Worm (Caenorhabditis elegans) whole organism, L4 larva: ENCODE results near the gene srd-30.
A peak's percentile ranks its signal among the peaks of the same experiment; 100 is the strongest.

Experiments used
- D1046.2 ChIP-seq: fragments of 200-800 bp; sonication (Bioruptor generic); IDR thresholded peaks from 2 replicates; pipeline ENCODE4 v1.3.6; 2022; ENCODE audit warnings: missing genetic modification characterization, missing compliant biosample characterization
- F10B5.3 ChIP-seq: sonication (generic microtip); optimal IDR thresholded peaks from 2 replicates; lab custom pipeline; 2016; ENCODE audit warnings: mild to moderate bottlenecking, missing genetic modification characterization, missing compliant biosample characterization
- F37D6.2 ChIP-seq: sonication (generic microtip); optimal IDR thresholded peaks from 2 replicates; lab custom pipeline; 2016; ENCODE audit warnings: mild to moderate bottlenecking, missing genetic modification characterization, missing compliant biosample characterization
- R02D3.7 ChIP-seq: fragments of 150-350 bp; sonication (generic microtip); optimal IDR thresholded peaks from 3 replicates; lab custom pipeline; 2014; ENCODE audit warnings: missing biosample characterization, missing genetic modification characterization
- T20F7.1 ChIP-seq: fragments of 200-800 bp; sonication (Bioruptor generic); optimal IDR thresholded peaks from 2 replicates; lab custom pipeline; 2018; ENCODE audit warnings: mild to moderate bottlenecking, missing genetic modification characterization, missing compliant biosample characterization
- T26A8.4 ChIP-seq: fragments of 200-800 bp; sonication (Bioruptor generic); IDR thresholded peaks from 2 replicates; pipeline ENCODE4 v1.3.6; 2022; ENCODE audit warnings: missing genetic modification characterization, missing compliant biosample characterization
- Y105C5A.15 ChIP-seq: fragments of 200-800 bp; sonication (Bioruptor generic); IDR thresholded peaks from 2 replicates; pipeline ENCODE4 v1.3.6; 2022; ENCODE audit warnings: missing genetic modification characterization, missing compliant biosample characterization
- aha-1 ChIP-seq: fragments of 150-350 bp; peaks from one replicate; lab custom pipeline; 2014; ENCODE audit warnings: missing biosample characterization, missing genetic modification characterization
- ceh-20 ChIP-seq: fragments of 200-800 bp; sonication (Bioruptor generic); IDR thresholded peaks from 2 replicates; pipeline ENCODE4 v1.3.6; 2022; ENCODE audit warnings: missing genetic modification reagents, missing genetic modification characterization, missing compliant biosample characterization
- ceh-28 ChIP-seq: fragments of 150-350 bp; optimal IDR thresholded peaks from 2 replicates; lab custom pipeline; 2014; ENCODE audit warnings: missing biosample characterization, missing genetic modification reagents, missing genetic modification characterization
- ceh-44 ChIP-seq: fragments of 200-800 bp; sonication (Bioruptor generic); IDR thresholded peaks from 2 replicates; pipeline ENCODE4 v1.3.6; 2022; ENCODE audit warnings: missing genetic modification reagents, missing genetic modification characterization, missing compliant biosample characterization
- daf-12 ChIP-seq: fragments of 150-350 bp; optimal IDR thresholded peaks from 2 replicates; lab custom pipeline; 2014; ENCODE audit warnings: missing biosample characterization, missing genetic modification reagents, missing genetic modification characterization
- daf-19 ChIP-seq: fragments of 200-800 bp; sonication (Bioruptor generic); conservative IDR thresholded peaks from 2 replicates; pipeline ENCODE4 v1.3.6; 2022; ENCODE audit warnings: missing genetic modification characterization, missing compliant biosample characterization
- dpl-1 ChIP-seq: fragments of 150-350 bp; optimal IDR thresholded peaks from 2 replicates; lab custom pipeline; 2014; ENCODE audit warnings: missing biosample characterization, missing genetic modification reagents, missing genetic modification characterization
- duxl-1 ChIP-seq: sonication (generic microtip); optimal IDR thresholded peaks from 2 replicates; lab custom pipeline; 2016; ENCODE audit warnings: mild to moderate bottlenecking, missing genetic modification characterization, moderate library complexity, missing compliant biosample characterization; ENCODE audit not compliant: poor library complexity
- dve-1 ChIP-seq: sonication (generic microtip); optimal IDR thresholded peaks from 2 replicates; lab custom pipeline; 2017; ENCODE audit warnings: antibody characterized with exemption, mild to moderate bottlenecking, missing genetic modification characterization, missing compliant biosample characterization; ENCODE audit not compliant: insufficient read depth
- egl-27 ChIP-seq: sonication (generic microtip); optimal IDR thresholded peaks from 3 replicates; lab custom pipeline; 2017; ENCODE audit warnings: missing biosample characterization, missing genetic modification reagents, missing genetic modification characterization
- gei-8 ChIP-seq: fragments of 200-800 bp; sonication (Bioruptor generic); optimal IDR thresholded peaks from 2 replicates; lab custom pipeline; 2018; ENCODE audit warnings: mild to moderate bottlenecking, missing genetic modification characterization, missing compliant biosample characterization
- hmg-1.1 ChIP-seq: fragments of 200-800 bp; sonication (Bioruptor generic); IDR thresholded peaks from 2 replicates; pipeline ENCODE4 v1.3.6; 2022; ENCODE audit warnings: missing genetic modification reagents, missing genetic modification characterization, missing compliant biosample characterization
- lin-15B ChIP-seq: fragments of 150-350 bp; sonication (generic microtip); optimal IDR thresholded peaks from 3 replicates; lab custom pipeline; 2014; ENCODE audit warnings: missing biosample characterization, missing genetic modification characterization
- lin-38 ChIP-seq: fragments of 200-800 bp; sonication (Bioruptor generic); IDR thresholded peaks from 2 replicates; pipeline ENCODE4 v1.3.6; 2022; ENCODE audit warnings: missing genetic modification reagents, missing genetic modification characterization, missing compliant biosample characterization
- lsy-2 ChIP-seq, 2 experiments: fragments of 150-350 bp in 1 of 2; sonication (generic microtip) in 1 of 2; optimal IDR thresholded peaks; 2 replicates each; lab custom pipeline; 2014 to 2017; ENCODE audit warnings: missing biosample characterization in 2 of 2, missing genetic modification characterization in 2 of 2
- madf-9 ChIP-seq: fragments of 200-800 bp; sonication (Bioruptor generic); conservative IDR thresholded peaks from 2 replicates; pipeline ENCODE4 v1.3.6; 2022; ENCODE audit warnings: missing genetic modification reagents, missing genetic modification characterization, missing compliant biosample characterization
- mep-1 ChIP-seq: fragments of 150-350 bp; sonication (generic microtip); optimal IDR thresholded peaks from 3 replicates; lab custom pipeline; 2014; ENCODE audit warnings: missing biosample characterization, missing genetic modification characterization
- mes-2 ChIP-seq: sonication (generic microtip); optimal IDR thresholded peaks from 2 replicates; lab custom pipeline; 2016; ENCODE audit warnings: missing genotype, mild to moderate bottlenecking, missing genetic modification characterization, missing compliant biosample characterization; ENCODE audit not compliant: poor library complexity, severe bottlenecking
- nhr-10 ChIP-seq: fragments of 150-350 bp; optimal IDR thresholded peaks from 2 replicates; lab custom pipeline; 2014; ENCODE audit warnings: missing biosample characterization, missing genetic modification characterization
- nhr-11 ChIP-seq: fragments of 150-350 bp; optimal IDR thresholded peaks from 2 replicates; lab custom pipeline; 2014; ENCODE audit warnings: missing biosample characterization, missing genetic modification characterization
- nhr-237 ChIP-seq: sonication (generic microtip); optimal IDR thresholded peaks from 2 replicates; lab custom pipeline; 2017; ENCODE audit warnings: missing biosample characterization, missing genetic modification characterization
- nhr-28 ChIP-seq: fragments of 150-350 bp; optimal IDR thresholded peaks from 2 replicates; lab custom pipeline; 2014; ENCODE audit warnings: missing biosample characterization, missing genetic modification characterization
- nhr-42 ChIP-seq: fragments of 200-800 bp; sonication (Bioruptor generic); IDR thresholded peaks from 2 replicates; pipeline ENCODE4 v1.3.6; 2022; ENCODE audit warnings: missing genetic modification characterization, missing compliant biosample characterization
- nhr-48 ChIP-seq: sonication (generic microtip); optimal IDR thresholded peaks from 2 replicates; lab custom pipeline; 2016; ENCODE audit warnings: mild to moderate bottlenecking, missing genetic modification characterization, missing compliant biosample characterization
- nhr-77 ChIP-seq: fragments of 150-350 bp; optimal IDR thresholded peaks from 2 replicates; lab custom pipeline; 2014; ENCODE audit warnings: missing biosample characterization, missing genetic modification characterization
- rbr-2 ChIP-seq: sonication (generic microtip); optimal IDR thresholded peaks from 2 replicates; lab custom pipeline; 2016; ENCODE audit warnings: missing genotype, missing genetic modification characterization, missing compliant biosample characterization
- skn-1 ChIP-seq: fragments of 150-350 bp; optimal IDR thresholded peaks from 2 replicates; lab custom pipeline; 2014; ENCODE audit warnings: missing biosample characterization, missing genetic modification characterization
- spr-3 ChIP-seq: fragments of 200-800 bp; sonication (Bioruptor generic); optimal IDR thresholded peaks from 2 replicates; lab custom pipeline; 2018; ENCODE audit warnings: mild to moderate bottlenecking, missing genetic modification characterization, missing compliant biosample characterization
- tra-1 ChIP-seq: fragments of 200-800 bp; sonication (Bioruptor generic); IDR thresholded peaks from 2 replicates; pipeline ENCODE4 v1.3.6; 2022; ENCODE audit warnings: missing genetic modification reagents, missing genetic modification characterization, missing compliant biosample characterization
- unc-62 ChIP-seq, 3 experiments: fragments of 150-350 bp in 1 of 3; sonication (generic microtip); optimal IDR thresholded peaks in 2 of 3; peaks in 1 of 3; 1 replicate in 1 of 3; 2 replicates in 2 of 3; lab custom pipeline; 2014 to 2017; ENCODE audit warnings: missing biosample characterization in 3 of 3, missing genetic modification characterization in 3 of 3, missing genetic modification reagents in 3 of 3, missing genotype in 1 of 3
- vab-7 ChIP-seq: fragments of 200-800 bp; sonication (Bioruptor generic); IDR thresholded peaks from 2 replicates; pipeline ENCODE4 v1.3.6; 2022; ENCODE audit warnings: missing genetic modification reagents, missing genetic modification characterization, missing compliant biosample characterization
- zag-1 ChIP-seq: fragments of 150-350 bp; optimal IDR thresholded peaks from 2 replicates; lab custom pipeline; 2014; ENCODE audit warnings: missing biosample characterization, missing genetic modification characterization
- ztf-7 ChIP-seq: fragments of 150-350 bp; optimal IDR thresholded peaks from 2 replicates; lab custom pipeline; 2014; ENCODE audit warnings: missing biosample characterization, missing genetic modification characterization

srd-30 gene

DNA sequence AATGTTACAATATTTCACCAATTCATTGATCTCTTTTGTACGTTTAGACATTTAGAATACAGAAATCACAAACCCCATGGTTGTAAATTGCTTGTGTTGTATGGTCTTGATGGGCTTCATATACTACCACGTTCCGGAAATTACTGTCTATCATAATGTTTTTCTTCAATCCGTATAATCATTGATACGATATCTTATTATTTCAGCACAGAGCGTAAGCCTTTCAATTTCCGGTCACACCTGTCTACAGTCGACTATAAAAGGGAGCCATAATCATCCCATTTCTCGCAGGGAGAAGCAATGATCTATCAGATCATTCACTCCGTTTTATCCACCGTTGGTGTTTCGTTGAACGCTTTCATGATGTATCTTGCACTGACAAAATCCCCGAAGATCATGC lies at the start of gene srd-30:
Gene srd-30, plus strand, starts transcription at position 301 of the 400 bp plus-strand sequence.
- no peak for TF ChIP-seq nhr-42 (GFP tag; lab: Robert Waterston, UW)
- no peak for TF ChIP-seq tra-1
- TF ChIP-seq dve-1 (tag; lab: Kevin White, UChicago), result no peak
- no peak for TF ChIP-seq nhr-10 (tag; lab: Kevin White, UChicago)
- TF ChIP-seq egl-27 (tag; lab: Kevin White, UChicago), result no peak
- no peak for TF ChIP-seq daf-19
- TF ChIP-seq ceh-20, result no peak
- no peak for TF ChIP-seq duxl-1
- no peak for TF ChIP-seq T20F7.1 (GFP tag; lab: Kevin White, UChicago)
- no peak for TF ChIP-seq nhr-28 (tag; lab: Kevin White, UChicago)
- no peak for TF ChIP-seq zag-1
- no peak for TF ChIP-seq T26A8.4 (GFP tag; lab: Robert Waterston, UW)
- no peak for TF ChIP-seq spr-3 (GFP tag; lab: Kevin White, UChicago)
- TF ChIP-seq vab-7 (GFP tag; lab: Robert Waterston, UW), result no peak
- TF ChIP-seq F37D6.2, result no peak

DNA sequence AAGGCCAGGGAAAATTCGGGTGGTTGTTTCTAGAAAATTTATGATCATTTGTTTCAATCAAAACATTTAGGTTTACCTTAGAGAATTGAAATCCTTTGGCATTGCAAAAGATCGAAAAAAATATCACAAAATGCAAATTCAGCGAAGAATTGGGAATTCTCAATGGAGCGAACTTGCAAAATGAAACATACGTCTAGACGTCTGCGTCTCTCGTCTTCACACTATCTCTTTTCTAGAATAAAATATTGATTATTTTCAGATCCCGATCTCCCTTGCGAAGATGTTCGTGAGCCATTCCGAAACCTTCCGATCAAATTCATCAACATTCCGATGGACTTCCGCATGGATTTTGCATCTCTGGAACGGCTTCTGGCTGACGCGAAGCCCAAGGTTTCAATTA lies 49.2 kb upstream of the srd-30 start, which contains the start of gene ets-6:
Gene ets-6, minus strand, starts transcription at position 169 of the 400 bp plus-strand sequence.
- TF ChIP-seq aha-1 (tag; lab: Kevin White, UChicago), result peak; percentile 2
- TF ChIP-seq ceh-44 (GFP tag; lab: Robert Waterston, UW), result peak; percentile 38; the same call in 1 of the 2 replicates
- peak; percentile 36 for TF ChIP-seq dpl-1
- TF ChIP-seq lsy-2 (tag; optimal IDR thresholded peaks at IDR 0.05; lab: Kevin White, UChicago), result peak in 1 of 2 experiments; percentile 77
- peak in 1 of 2 experiments; percentile 65 for TF ChIP-seq unc-62 (GFP tag; optimal IDR thresholded peaks at IDR 0.05 in 1 of 2; lab: Kevin White, UChicago)
- no peak for TF ChIP-seq unc-62 (tag; optimal IDR thresholded peaks at IDR 0.05; lab: Kevin White, UChicago)
- TF ChIP-seq lin-38 (GFP tag; lab: Robert Waterston, UW), result peak; percentile 96
- TF ChIP-seq D1046.2 (GFP tag; lab: Robert Waterston, UW), result no peak
- peak; percentile 41 for TF ChIP-seq rbr-2 (tag; lab: Kevin White, UChicago)
- TF ChIP-seq ceh-28, result peak; percentile 45
- TF ChIP-seq mep-1 (tag; lab: Kevin White, UChicago), result peak; percentile 52
- TF ChIP-seq mes-2 (tag; lab: Kevin White, UChicago), result peak; percentile 67
- peak; percentile 20 for TF ChIP-seq dve-1 (tag; lab: Kevin White, UChicago)
- no peak for TF ChIP-seq tra-1
- no peak for TF ChIP-seq nhr-48 (tag; lab: Kevin White, UChicago)

DNA sequence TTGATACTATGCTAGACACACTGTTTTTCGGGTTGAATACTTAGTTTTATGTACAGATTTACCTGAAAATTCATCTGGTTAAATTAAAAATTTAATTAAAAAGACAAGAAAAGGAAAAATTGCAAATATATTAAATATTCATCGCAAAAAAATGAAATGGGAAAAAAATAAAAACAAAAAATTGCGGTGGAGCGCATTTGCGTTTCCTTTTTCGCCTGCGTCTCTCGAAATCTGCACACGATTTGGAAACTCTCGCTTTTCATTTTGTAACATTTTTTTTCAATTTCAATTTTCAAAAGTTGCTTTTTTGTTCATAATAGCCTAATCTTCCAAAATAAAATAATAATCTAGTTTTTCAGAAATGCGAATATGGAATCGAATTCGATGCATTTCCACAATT lies 42.0 kb upstream of the srd-30 start, which contains the start of the genes F19F10.11 and C50E3.5:
Gene F19F10.11, minus strand, starts transcription at position 68 of the 400 bp plus-strand sequence.
Gene C50E3.5, plus strand, starts transcription at position 360 of the 400 bp plus-strand sequence.
- no peak for TF ChIP-seq daf-12 (tag; lab: Kevin White, UChicago)
- TF ChIP-seq gei-8, result no peak
- no peak for TF ChIP-seq skn-1 (tag; lab: Kevin White, UChicago)
- TF ChIP-seq ztf-7 (tag; lab: Kevin White, UChicago), result no peak
- peak; percentile 43 for TF ChIP-seq dpl-1
- TF ChIP-seq R02D3.7 (tag; lab: Kevin White, UChicago), result no peak
- TF ChIP-seq mep-1 (tag; lab: Kevin White, UChicago), result peak; percentile 24
- no peak for TF ChIP-seq spr-3 (GFP tag; lab: Kevin White, UChicago)
- no peak for TF ChIP-seq nhr-11 (tag; lab: Kevin White, UChicago)
- TF ChIP-seq nhr-77 (tag; lab: Kevin White, UChicago), result no peak
- TF ChIP-seq nhr-28 (tag; lab: Kevin White, UChicago), result peak; percentile 37
- TF ChIP-seq egl-27 (tag; lab: Kevin White, UChicago), result no peak
- no peak for TF ChIP-seq ceh-20
- no peak for TF ChIP-seq nhr-237 (tag; lab: Kevin White, UChicago)
- TF ChIP-seq madf-9, result no peak
- TF ChIP-seq rbr-2 (tag; lab: Kevin White, UChicago), result peak; percentile 30
- peak; percentile 97 for TF ChIP-seq lin-38 (GFP tag; lab: Robert Waterston, UW)
- TF ChIP-seq hmg-1.1 (GFP tag; lab: Robert Waterston, UW), result no peak
- TF ChIP-seq F10B5.3 (tag; lab: Kevin White, UChicago), result no peak
- TF ChIP-seq mes-2 (tag; lab: Kevin White, UChicago), result peak; percentile 73
- TF ChIP-seq Y105C5A.15, result no peak
- TF ChIP-seq lin-15B (tag; lab: Kevin White, UChicago), result no peak
- TF ChIP-seq lsy-2 (tag; optimal IDR thresholded peaks at IDR 0.05; lab: Kevin White, UChicago), result peak in 1 of 2 experiments; percentile 71
- no peak for TF ChIP-seq nhr-42 (GFP tag; lab: Robert Waterston, UW)
- no peak for TF ChIP-seq vab-7 (GFP tag; lab: Robert Waterston, UW)
- TF ChIP-seq, all 104 proteins: peak for 7
